Fruit fly (Drosophila melanogaster) whole organism, adult: ENCODE results near the gene Inx7.

Source experiments
- CG11617 ChIP-seq: fragments of 200-800 bp; sonication (Bioruptor generic); optimal IDR thresholded peaks from 2 replicates; lab custom pipeline; 2017; ENCODE audit warnings: mild to moderate bottlenecking, missing biosample characterization, missing genetic modification reagents, missing genetic modification characterization
- CG12768 ChIP-seq: fragments of 200-800 bp; sonication (Bioruptor generic); optimal IDR thresholded peaks from 2 replicates; lab custom pipeline; 2017; ENCODE audit warnings: missing biosample characterization, missing genetic modification characterization, mild to moderate bottlenecking, moderate library complexity, missing genetic modification reagents
- CG14711 ChIP-seq: fragments of 200-800 bp; sonication (Bioruptor generic); optimal IDR thresholded peaks from 2 replicates; lab custom pipeline; 2018; ENCODE audit warnings: missing biosample characterization, mild to moderate bottlenecking, missing genetic modification characterization, moderate library complexity
- CG1620 ChIP-seq: fragments of 200-800 bp; sonication (Bioruptor generic); optimal IDR thresholded peaks from 2 replicates; lab custom pipeline; 2016; ENCODE audit warnings: missing biosample characterization, missing genetic modification characterization
- CG33017 ChIP-seq: fragments of 200-800 bp; sonication (Bioruptor generic); optimal IDR thresholded peaks from 2 replicates; lab custom pipeline; 2018; ENCODE audit warnings: missing biosample characterization, mild to moderate bottlenecking, missing genetic modification characterization, moderate library complexity
- CG5204 ChIP-seq: fragments of 200-800 bp; sonication (Bioruptor generic); optimal IDR thresholded peaks from 2 replicates; lab custom pipeline; 2016; ENCODE audit warnings: missing biosample characterization, missing genetic modification characterization
- CG7045 ChIP-seq: fragments of 200-800 bp; sonication (Bioruptor generic); optimal IDR thresholded peaks from 2 replicates; lab custom pipeline; 2017; ENCODE audit warnings: missing biosample characterization, mild to moderate bottlenecking, missing genetic modification characterization
- CG7101 ChIP-seq: fragments of 200-800 bp; sonication (Bioruptor generic); optimal IDR thresholded peaks from 2 replicates; lab custom pipeline; 2018; ENCODE audit warnings: missing biosample characterization, mild to moderate bottlenecking, missing genetic modification characterization, moderate library complexity
- Clk ChIP-seq: fragments of 200-800 bp; sonication (Bioruptor generic); optimal IDR thresholded peaks from 2 replicates; lab custom pipeline; 2017; ENCODE audit warnings: missing biosample characterization, missing genetic modification characterization
- Crg-1 ChIP-seq: fragments of 200-800 bp; sonication (Bioruptor generic); optimal IDR thresholded peaks from 2 replicates; lab custom pipeline; 2016; ENCODE audit warnings: missing biosample characterization, missing genetic modification characterization
- Hr96 ChIP-seq: fragments of 200-800 bp; sonication (Bioruptor generic); optimal IDR thresholded peaks from 2 replicates; lab custom pipeline; 2016; ENCODE audit warnings: missing biosample characterization, missing genetic modification characterization
- Mnt ChIP-seq: fragments of 200-800 bp; sonication (Bioruptor generic); optimal IDR thresholded peaks from 2 replicates; lab custom pipeline; 2016; ENCODE audit warnings: missing biosample characterization, mild to moderate bottlenecking, missing genetic modification characterization
- bab1 ChIP-seq: fragments of 200-800 bp; sonication (Bioruptor generic); optimal IDR thresholded peaks from 3 replicates; lab custom pipeline; 2019; ENCODE audit warnings: missing biosample characterization, mild to moderate bottlenecking, missing genetic modification characterization, moderate library complexity
- cic ChIP-seq: fragments of 200-800 bp; sonication (Bioruptor generic); optimal IDR thresholded peaks from 2 replicates; lab custom pipeline; 2017; ENCODE audit warnings: missing biosample characterization, mild to moderate bottlenecking, missing genetic modification characterization, moderate library complexity
- cnc ChIP-seq, 2 experiments: fragments of >200 bp; optimal IDR thresholded peaks; 2 replicates each; lab custom pipeline; 2017
- kay ChIP-seq: fragments of 200-800 bp; sonication (Bioruptor generic); peaks from one replicate; lab custom pipeline; 2016; ENCODE audit warnings: missing biosample characterization, missing genetic modification characterization, borderline replicate concordance
- ovo ChIP-seq: fragments of 200-800 bp; sonication (Bioruptor generic); optimal IDR thresholded peaks from 2 replicates; lab custom pipeline; 2016; ENCODE audit warnings: missing biosample characterization, missing genetic modification characterization
- pad ChIP-seq: fragments of 200-800 bp; sonication (Bioruptor generic); optimal IDR thresholded peaks from 3 replicates; lab custom pipeline; 2017; ENCODE audit warnings: missing biosample characterization, missing genetic modification characterization, mild to moderate bottlenecking, moderate library complexity, missing genetic modification reagents
- tj ChIP-seq: fragments of 200-800 bp; sonication (Bioruptor generic); optimal IDR thresholded peaks from 3 replicates; lab custom pipeline; 2017; ENCODE audit warnings: missing biosample characterization, mild to moderate bottlenecking, missing genetic modification characterization, moderate library complexity
- toe ChIP-seq: fragments of 200-800 bp; sonication (Bioruptor generic); optimal IDR thresholded peaks from 2 replicates; lab custom pipeline; 2016; ENCODE audit warnings: missing biosample characterization, missing genetic modification characterization

Inx7 gene

dm6 chrX:7000444-7001134 lies 7.2 kb upstream of the Inx7 start:
- no peak for TF ChIP-seq tj (GFP tag; lab: Kevin White, UChicago)
- no peak for TF ChIP-seq Crg-1 (GFP tag; lab: Kevin White, UChicago)
- no peak for TF ChIP-seq CG14711
- no peak for TF ChIP-seq Clk (GFP tag; lab: Kevin White, UChicago)
- TF ChIP-seq CG7045 (GFP tag; lab: Kevin White, UChicago) = no peak
- TF ChIP-seq bab1 (GFP tag; lab: Kevin White, UChicago) = no peak
- TF ChIP-seq CG1620 (GFP tag; lab: Kevin White, UChicago) = no peak
- no peak for TF ChIP-seq cnc (optimal IDR thresholded peaks at IDR 0.05; lab: Kevin White, UChicago)
- no peak for TF ChIP-seq CG11617
- TF ChIP-seq Mnt (GFP tag; lab: Kevin White, UChicago) = no peak
- TF ChIP-seq CG5204 (GFP tag; lab: Kevin White, UChicago) = no peak
- TF ChIP-seq toe (GFP tag; lab: Kevin White, UChicago) = no peak
- no peak for TF ChIP-seq CG33017 (tag; lab: Kevin White, UChicago)
- no peak for TF ChIP-seq CG7101 (tag; lab: Kevin White, UChicago)
- no peak for TF ChIP-seq ovo (GFP tag; lab: Kevin White, UChicago)
- no peak for TF ChIP-seq kay
- TF ChIP-seq cic (GFP tag; lab: Kevin White, UChicago) = no peak
- TF ChIP-seq Hr96 (GFP tag; lab: Kevin White, UChicago) = no peak
- no peak for TF ChIP-seq CG12768 (GFP tag; lab: Kevin White, UChicago)

dm6 chrX:6998492-6998852 lies 5.1 kb upstream of the Inx7 start, which contains the start of gene Inx2:
Gene Inx2 (plus strand): TSS chrX:6998672.
- no peak for TF ChIP-seq CG14711
- TF ChIP-seq CG7045 (GFP tag; lab: Kevin White, UChicago) = no peak
- no peak for TF ChIP-seq CG5204 (GFP tag; lab: Kevin White, UChicago)
- TF ChIP-seq Hr96 (GFP tag; lab: Kevin White, UChicago) = peak; percentile 77
- TF ChIP-seq Clk (GFP tag; lab: Kevin White, UChicago) = no peak
- TF ChIP-seq cic (GFP tag; lab: Kevin White, UChicago) = peak; percentile 70
- peak; percentile 71 for TF ChIP-seq CG7101 (tag; lab: Kevin White, UChicago)
- TF ChIP-seq ovo (GFP tag; lab: Kevin White, UChicago) = peak; percentile 69
- peak; percentile 88 for TF ChIP-seq bab1 (GFP tag; lab: Kevin White, UChicago)
- TF ChIP-seq CG1620 (GFP tag; lab: Kevin White, UChicago) = peak; percentile 31
- TF ChIP-seq toe (GFP tag; lab: Kevin White, UChicago) = no peak
- peak; percentile 41 for TF ChIP-seq pad (GFP tag; lab: Kevin White, UChicago)
- peak; percentile 93 for TF ChIP-seq tj (GFP tag; lab: Kevin White, UChicago)
- no peak for TF ChIP-seq CG11617
- TF ChIP-seq kay = no peak
- peak; percentile 38 for TF ChIP-seq CG12768 (GFP tag; lab: Kevin White, UChicago)
- TF ChIP-seq Crg-1 (GFP tag; lab: Kevin White, UChicago) = peak; percentile 50
- no peak for TF ChIP-seq CG33017 (tag; lab: Kevin White, UChicago)
- no peak for TF ChIP-seq cnc (optimal IDR thresholded peaks at IDR 0.05; lab: Kevin White, UChicago)
- peak; percentile 89 for TF ChIP-seq Mnt (GFP tag; lab: Kevin White, UChicago)

- peak; percentile 29 for TF ChIP-seq CG1620 (GFP tag; lab: Kevin White, UChicago)
- no peak for TF ChIP-seq CG7101 (tag; lab: Kevin White, UChicago)
- no peak for TF ChIP-seq toe (GFP tag; lab: Kevin White, UChicago)
- TF ChIP-seq CG5204 (GFP tag; lab: Kevin White, UChicago) = peak; percentile 50
- TF ChIP-seq Mnt (GFP tag; lab: Kevin White, UChicago) = no peak
- no peak for TF ChIP-seq Crg-1 (GFP tag; lab: Kevin White, UChicago)
- TF ChIP-seq CG7045 (GFP tag; lab: Kevin White, UChicago) = no peak
- TF ChIP-seq CG14711 = peak; percentile 50
- no peak for TF ChIP-seq pad (GFP tag; lab: Kevin White, UChicago)
- TF ChIP-seq tj (GFP tag; lab: Kevin White, UChicago) = no peak
- peak; percentile 55 for TF ChIP-seq bab1 (GFP tag; lab: Kevin White, UChicago)
- TF ChIP-seq kay = no peak
- TF ChIP-seq CG33017 (tag; lab: Kevin White, UChicago) = no peak
- peak; percentile 8 for TF ChIP-seq CG11617
These were observed 4.5 kb upstream of the Inx7 start for dm6 chrX:6997653-6998491.

dm6 chrX:6996965-6997652 lies 3.7 kb upstream of the Inx7 start:
- TF ChIP-seq CG33017 (tag; lab: Kevin White, UChicago) (no peak), ovo (GFP tag; lab: Kevin White, UChicago) (no peak), Clk (GFP tag; lab: Kevin White, UChicago) (no peak), CG14711 (no peak), Mnt (GFP tag; lab: Kevin White, UChicago) (no peak), tj (GFP tag; lab: Kevin White, UChicago) (no peak), toe (GFP tag; lab: Kevin White, UChicago) (no peak), cnc (optimal IDR thresholded peaks at IDR 0.05; lab: Kevin White, UChicago) (no peak), CG1620 (GFP tag; lab: Kevin White, UChicago) (no peak), bab1 (GFP tag; lab: Kevin White, UChicago) (no peak), cic (GFP tag; lab: Kevin White, UChicago) (no peak), CG11617 (no peak), Crg-1 (GFP tag; lab: Kevin White, UChicago) (no peak)
